Worm (Caenorhabditis elegans): ENCODE measurements around the gene T22B2.5.

DNA sequence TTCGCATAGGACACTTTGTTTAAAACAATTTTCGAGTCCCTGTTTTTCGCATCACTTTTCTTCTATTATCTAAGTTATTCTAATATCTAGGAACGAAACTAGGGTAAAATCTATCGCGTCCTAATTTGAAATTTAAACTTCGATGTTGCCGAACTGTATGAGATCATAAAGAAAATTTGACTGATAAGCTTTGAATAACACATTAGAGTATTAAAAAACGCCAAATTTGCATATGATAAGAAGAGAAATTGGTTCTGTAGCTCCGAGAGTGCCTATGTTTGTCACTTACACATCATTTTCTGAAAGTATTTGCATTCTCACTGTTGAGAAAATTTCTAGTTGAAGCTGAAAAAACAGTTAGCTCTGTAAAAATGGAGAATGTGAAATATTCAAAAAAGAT lies 52.8 kb downstream of the T22B2.5 start:
- no peak for TF ChIP-seq pha-4 (tag; optimal IDR thresholded peaks at IDR 0.05)
- no peak for TF ChIP-seq snpc-4 (GFP tag; optimal IDR thresholded peaks at IDR 0.05)
- TF ChIP-seq snpc-4 (tag; optimal IDR thresholded peaks at IDR 0.05), result no peak
- TF ChIP-seq lin-40 (tag; optimal IDR thresholded peaks at IDR 0.05), result no peak
- no peak for TF ChIP-seq tlf-1 (GFP tag; optimal IDR thresholded peaks at IDR 0.05)
- TF ChIP-seq F49E8.2 (tag; optimal IDR thresholded peaks at IDR 0.05; ENCODE audit: insufficient read depth), result no peak
- no peak for TF ChIP-seq snpc-3.4 (tag; optimal IDR thresholded peaks at IDR 0.05)
- no peak for TF ChIP-seq rec-8 (tag; optimal IDR thresholded peaks at IDR 0.05)
- TF ChIP-seq K11D2.4 (GFP tag; IDR thresholded peaks at IDR 0.05), result no peak
- TF ChIP-seq ama-1 (optimal IDR thresholded peaks at IDR 0.05), result no peak
- no peak for TF ChIP-seq ama-1 (GFP tag; optimal IDR thresholded peaks at IDR 0.05)

All from whole organism, young adult.